Comparison of ENCODE assay signal across 6 fruit fly cellular contexts in the genomic region with DNA sequence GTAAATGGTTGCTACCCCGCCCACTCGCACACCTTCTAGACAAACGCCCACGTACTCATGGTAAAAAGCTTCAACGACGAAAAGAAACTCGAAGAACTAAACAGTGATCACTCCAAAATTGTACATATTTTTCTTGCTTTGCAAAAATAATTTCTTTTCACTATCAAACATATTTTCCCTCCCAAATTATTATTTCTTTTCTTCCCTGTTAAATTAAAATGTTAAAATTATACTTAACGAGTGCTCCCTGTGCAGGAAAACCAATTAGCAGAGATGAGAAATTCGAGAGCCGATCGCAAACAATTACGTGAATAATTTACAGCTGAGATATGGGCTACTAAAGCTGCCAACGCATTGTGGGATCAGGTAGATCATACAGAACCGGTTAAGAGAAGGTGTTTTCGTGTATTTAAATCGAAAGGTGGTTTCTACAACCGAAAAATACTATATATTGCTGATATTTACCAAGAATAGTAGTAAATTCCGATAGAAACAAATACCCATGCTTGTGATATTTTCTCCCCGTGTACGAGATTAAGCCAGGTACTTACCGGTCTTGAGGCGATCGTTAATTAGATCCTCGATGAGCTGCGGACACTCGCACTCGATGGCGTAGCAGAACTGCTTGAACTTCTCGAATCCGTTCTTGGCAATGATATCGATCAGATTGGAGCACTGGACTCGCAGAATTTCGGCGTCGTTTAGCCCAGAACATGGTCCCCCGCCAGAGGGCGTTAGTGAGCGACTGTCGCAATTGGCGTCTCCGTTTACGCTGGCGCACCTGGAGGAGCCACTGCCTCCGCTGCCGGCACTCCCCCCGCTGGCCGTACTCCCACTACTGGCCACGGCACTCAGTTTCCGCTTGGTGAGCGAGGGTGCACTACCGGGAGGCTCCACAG.
TF ChIP-seq lines count a peak whose summit lies in the region.

No protein-coding gene starts in this region.

- peak; percentile 81 to 89 for TF ChIP-seq CTCF in S2 (optimal IDR thresholded peaks at IDR 0.05; lab: Kevin White, UChicago)
- peak; percentile 86 for TF ChIP-seq CTCF in whole organism, embryonic (GFP tag; optimal IDR thresholded peaks at IDR 0.05; lab: Kevin White, UChicago)

TF ChIP-seq in whole organism, adult, 20 proteins besides CTCF, POLR2A, EP300 and RAD21:
- peak; percentile 10 for TF ChIP-seq CG33017 (tag; optimal IDR thresholded peaks at IDR 0.05; lab: Kevin White, UChicago)
- peak; percentile 20 for TF ChIP-seq CG14711 (tag; optimal IDR thresholded peaks at IDR 0.05; lab: Kevin White, UChicago)
- TF ChIP-seq CG7101 (tag; optimal IDR thresholded peaks at IDR 0.05; lab: Kevin White, UChicago), result peak; percentile 19
- TF ChIP-seq bab1 (GFP tag; optimal IDR thresholded peaks at IDR 0.05; lab: Kevin White, UChicago), result peak; percentile 75
- TF ChIP-seq CG12768 (GFP tag; optimal IDR thresholded peaks at IDR 0.05; lab: Kevin White, UChicago), result no peak

TF ChIP-seq in whole organism, embryonic, 481 proteins besides CTCF, POLR2A, EP300 and RAD21 (continues in another document):
- TF ChIP-seq CG17568 (GFP tag; optimal IDR thresholded peaks at IDR 0.05; lab: Kevin White, UChicago) (no peak), CG16779 (GFP tag; IDR thresholded peaks at IDR 0.05; lab: Robert Waterston, UW) (no peak), zen (tag; optimal IDR thresholded peaks at IDR 0.05; lab: Kevin White, UChicago) (no peak), CG2202 (tag; optimal IDR thresholded peaks at IDR 0.05; lab: Kevin White, UChicago) (no peak), mirr (GFP tag; optimal IDR thresholded peaks at IDR 0.05; lab: Kevin White, UChicago) (no peak), CG7357 (GFP tag; IDR thresholded peaks at IDR 0.05; lab: Robert Waterston, UW) (0 out of 3 replicates have a peak, but pooled peaks have one; percentile 25), crol (GFP tag; IDR thresholded peaks at IDR 0.05; lab: Robert Waterston, UW) (0 out of 2 replicates have a peak, but pooled peaks have one; percentile 35), CG8089 (GFP tag; optimal IDR thresholded peaks at IDR 0.05; lab: Kevin White, UChicago) (no peak), Sin3A (optimal IDR thresholded peaks at IDR 0.05; lab: Kevin White, UChicago) (no peak), Hr51 (GFP tag; optimal IDR thresholded peaks at IDR 0.05; lab: Kevin White, UChicago) (peak in 1 of 2 experiments; percentile 8), CG11093 (GFP tag; IDR thresholded peaks at IDR 0.05; lab: Robert Waterston, UW) (no peak), az2 (GFP tag; optimal IDR thresholded peaks at IDR 0.05; lab: Kevin White, UChicago) (no peak), Ptx1 (GFP tag; IDR thresholded peaks at IDR 0.05; lab: Robert Waterston, UW) (0 out of 2 replicates have a peak, but pooled peaks have one; percentile 22), jing (GFP tag; optimal IDR thresholded peaks at IDR 0.05; lab: Kevin White, UChicago) (no peak), CG5953 (GFP tag; IDR thresholded peaks at IDR 0.05; lab: Robert Waterston, UW) (no peak), CG9727 (GFP tag; optimal IDR thresholded peaks at IDR 0.05; lab: Kevin White, UChicago) (peak; percentile 32), D (optimal IDR thresholded peaks at IDR 0.05; lab: Kevin White, UChicago) (no peak), D (GFP tag; optimal IDR thresholded peaks at IDR 0.05; lab: Kevin White, UChicago) (no peak)

TF ChIP-seq in whole organism, prepupa, 60 proteins besides CTCF, POLR2A, EP300 and RAD21 (continues in another document):
- TF ChIP-seq CG9139 (GFP tag; optimal IDR thresholded peaks at IDR 0.05; lab: Kevin White, UChicago) (peak; percentile 12), CG8632 (GFP tag; optimal IDR thresholded peaks at IDR 0.05; lab: Kevin White, UChicago) (no peak), Blimp-1 (GFP tag; optimal IDR thresholded peaks at IDR 0.05; lab: Kevin White, UChicago) (no peak), CG3919 (GFP tag; optimal IDR thresholded peaks at IDR 0.05; lab: Kevin White, UChicago) (peak; percentile 6), CG4318 (GFP tag; optimal IDR thresholded peaks at IDR 0.05; lab: Kevin White, UChicago) (no peak), CG3032 (tag; optimal IDR thresholded peaks at IDR 0.05; lab: Kevin White, UChicago) (peak; percentile 43), lz (GFP tag; optimal IDR thresholded peaks at IDR 0.05; lab: Kevin White, UChicago) (peak; percentile 37), fd85E (GFP tag; optimal IDR thresholded peaks at IDR 0.05; lab: Kevin White, UChicago) (no peak), CG1621 (tag; optimal IDR thresholded peaks at IDR 0.05; lab: Kevin White, UChicago) (no peak), Eip93F (GFP tag; optimal IDR thresholded peaks at IDR 0.05; lab: Kevin White, UChicago) (no peak), eg (GFP tag; IDR thresholded peaks at IDR 0.05; lab: Robert Waterston, UW) (0 out of 3 replicates have a peak, but pooled peaks have one; percentile 26), Ets96B (tag; optimal IDR thresholded peaks at IDR 0.05; lab: Kevin White, UChicago) (peak; percentile 41), dsx (GFP tag; optimal IDR thresholded peaks at IDR 0.05; lab: Kevin White, UChicago; ENCODE audit: poor library complexity, severe bottlenecking) (peak; percentile 13), pdm3 (GFP tag; optimal IDR thresholded peaks at IDR 0.05; lab: Kevin White, UChicago) (peak; percentile 39), CG16779 (tag; optimal IDR thresholded peaks at IDR 0.05; lab: Kevin White, UChicago) (no peak), salr (GFP tag; optimal IDR thresholded peaks at IDR 0.05; lab: Kevin White, UChicago) (no peak), Hr4 (GFP tag; optimal IDR thresholded peaks at IDR 0.05; lab: Kevin White, UChicago) (peak; percentile 26), fkh (GFP tag; optimal IDR thresholded peaks at IDR 0.05; lab: Kevin White, UChicago) (no peak), topi (GFP tag; optimal IDR thresholded peaks at IDR 0.05; lab: Kevin White, UChicago) (peak; percentile 35)

TF ChIP-seq in whole organism, pupa, 21 proteins besides CTCF, POLR2A, EP300 and RAD21:
- TF ChIP-seq EcR (GFP tag; optimal IDR thresholded peaks at IDR 0.05; lab: Kevin White, UChicago) (no peak), CG8159 (tag; optimal IDR thresholded peaks at IDR 0.05; lab: Kevin White, UChicago) (peak; percentile 49), CG12605 (GFP tag; IDR thresholded peaks at IDR 0.05; lab: Robert Waterston, UW) (peak; percentile 21; the same call in 1 of the 2 replicates), CG34367 (tag; optimal IDR thresholded peaks at IDR 0.05; lab: Kevin White, UChicago) (no peak), CG8301 (tag; optimal IDR thresholded peaks at IDR 0.05; lab: Kevin White, UChicago) (no peak), fd96Ca (GFP tag; IDR thresholded peaks at IDR 0.05; lab: Robert Waterston, UW) (no peak), CG17806 (tag; optimal IDR thresholded peaks at IDR 0.05; lab: Kevin White, UChicago) (peak; percentile 12), gl (tag; optimal IDR thresholded peaks at IDR 0.05; lab: Kevin White, UChicago) (no peak), Pif1B (GFP tag; optimal IDR thresholded peaks at IDR 0.05; lab: Kevin White, UChicago) (no peak), rn (GFP tag; IDR thresholded peaks at IDR 0.05; lab: Robert Waterston, UW) (no peak), CG15710 (tag; optimal IDR thresholded peaks at IDR 0.05; lab: Kevin White, UChicago) (peak; percentile 44), CG4496 (GFP tag; IDR thresholded peaks at IDR 0.05; lab: Robert Waterston, UW) (0 out of 3 replicates have a peak, but pooled peaks have one; percentile 40)

TF ChIP-seq in whole organism, wandering third instar larva, 38 proteins besides CTCF, POLR2A, EP300 and RAD21:
- TF ChIP-seq h (GFP tag; optimal IDR thresholded peaks at IDR 0.05; lab: Kevin White, UChicago) (peak; percentile 43), Sp1 (GFP tag; optimal IDR thresholded peaks at IDR 0.05; lab: Kevin White, UChicago) (peak; percentile 59), fru (GFP tag; optimal IDR thresholded peaks at IDR 0.05; lab: Kevin White, UChicago) (peak; percentile 68), Jra (GFP tag; optimal IDR thresholded peaks at IDR 0.05; lab: Kevin White, UChicago) (no peak), HLH106 (tag; optimal IDR thresholded peaks at IDR 0.05; lab: Kevin White, UChicago) (peak; percentile 49), Mio (GFP tag; optimal IDR thresholded peaks at IDR 0.05; lab: Kevin White, UChicago) (no peak), ey (GFP tag; optimal IDR thresholded peaks at IDR 0.05; lab: Kevin White, UChicago) (peak; percentile 44), Myc (optimal IDR thresholded peaks at IDR 0.05; lab: Kevin White, UChicago) (no peak), brk (GFP tag; optimal IDR thresholded peaks at IDR 0.05; lab: Kevin White, UChicago) (no peak), br (GFP tag; optimal IDR thresholded peaks at IDR 0.05; lab: Kevin White, UChicago) (peak; percentile 9), Rel (GFP tag; optimal IDR thresholded peaks at IDR 0.05; lab: Kevin White, UChicago) (no peak), Rel (tag; optimal IDR thresholded peaks at IDR 0.05; lab: Kevin White, UChicago) (peak; percentile 0), woc (GFP tag; optimal IDR thresholded peaks at IDR 0.05; lab: Kevin White, UChicago) (peak; percentile 24), rgr (GFP tag; optimal IDR thresholded peaks at IDR 0.05; lab: Kevin White, UChicago) (peak; percentile 43), foxo (GFP tag; optimal IDR thresholded peaks at IDR 0.05; lab: Kevin White, UChicago) (peak in 1 of 2 experiments; percentile 35), Dfd (GFP tag; optimal IDR thresholded peaks at IDR 0.05; lab: Kevin White, UChicago) (no peak)
